Fruit fly (Drosophila melanogaster) whole organism, embryonic: ENCODE measurements around the gene mei-P26.
A peak's percentile ranks its signal among the peaks of the same experiment; 100 is the strongest.

Source experiments
- B-H1 ChIP-seq: fragments of 200-800 bp; sonication (Bioruptor generic); IDR thresholded peaks from 3 replicates; pipeline ENCODE4 v1.3.6; 2022; ENCODE audit warnings: missing biosample characterization, missing genetic modification characterization
- Blimp-1 ChIP-seq: fragments of 200-800 bp; sonication (Bioruptor generic); optimal IDR thresholded peaks from 3 replicates; lab custom pipeline; 2018; ENCODE audit warnings: missing biosample characterization, missing genetic modification characterization, mild to moderate bottlenecking, moderate library complexity, missing genetic modification reagents
- BtbVII ChIP-seq: fragments of 200-800 bp; sonication (Bioruptor generic); optimal IDR thresholded peaks from 3 replicates; lab custom pipeline; 2017; ENCODE audit warnings: missing biosample characterization, mild to moderate bottlenecking, missing genetic modification characterization
- CG10267 ChIP-seq: fragments of 200-800 bp; sonication (Bioruptor generic); optimal IDR thresholded peaks from 2 replicates; lab custom pipeline; 2018; ENCODE audit warnings: missing biosample characterization, mild to moderate bottlenecking, missing genetic modification characterization, moderate library complexity
- CG10321 ChIP-seq: fragments of 200-800 bp; sonication (Bioruptor generic); IDR thresholded peaks from 2 replicates; pipeline ENCODE4 v1.3.6; 2022; ENCODE audit warnings: missing biosample characterization, missing genetic modification characterization
- CG10366 ChIP-seq: fragments of 200-800 bp; sonication (Bioruptor generic); IDR thresholded peaks from 2 replicates; pipeline ENCODE4 v1.3.6; 2022; ENCODE audit warnings: missing biosample characterization, missing genetic modification characterization
- CG12071 ChIP-seq: fragments of 200-800 bp; sonication (Bioruptor generic); optimal IDR thresholded peaks from 3 replicates; lab custom pipeline; 2018; ENCODE audit warnings: missing biosample characterization, mild to moderate bottlenecking, missing genetic modification characterization
- CG12299 ChIP-seq: fragments of 200-800 bp; sonication (Bioruptor generic); optimal IDR thresholded peaks from 2 replicates; lab custom pipeline; 2018; ENCODE audit warnings: missing biosample characterization, mild to moderate bottlenecking, missing genetic modification characterization
- CG12391 ChIP-seq: fragments of 200-800 bp; sonication (Bioruptor generic); optimal IDR thresholded peaks from 3 replicates; lab custom pipeline; 2018; ENCODE audit warnings: missing biosample characterization, mild to moderate bottlenecking, missing genetic modification characterization, moderate library complexity
- CG12744 ChIP-seq: fragments of 200-800 bp; sonication (Bioruptor generic); optimal IDR thresholded peaks from 2 replicates; lab custom pipeline; 2016; ENCODE audit warnings: missing biosample characterization, missing genetic modification characterization
- CG16863 ChIP-seq: fragments of 200-800 bp; sonication (Bioruptor generic); optimal IDR thresholded peaks from 3 replicates; lab custom pipeline; 2016; ENCODE audit warnings: missing biosample characterization, missing genetic modification characterization
- CG18599 ChIP-seq: fragments of 200-800 bp; sonication (Bioruptor generic); optimal IDR thresholded peaks from 3 replicates; lab custom pipeline; 2017; ENCODE audit warnings: missing biosample characterization, missing genetic modification characterization, mild to moderate bottlenecking, moderate library complexity, missing genetic modification reagents
- CG2199 ChIP-seq: fragments of 200-800 bp; sonication (Bioruptor generic); IDR thresholded peaks from 3 replicates; pipeline ENCODE4 v1.3.6; 2022; ENCODE audit warnings: missing biosample characterization, missing genetic modification characterization
- CG2889 ChIP-seq: fragments of 200-800 bp; sonication (Bioruptor generic); IDR thresholded peaks from 3 replicates; pipeline ENCODE4 v1.3.6; 2022; ENCODE audit warnings: missing biosample characterization, missing genetic modification characterization
- CG30020 ChIP-seq: fragments of 200-800 bp; optimal IDR thresholded peaks from 2 replicates; lab custom pipeline; 2019; ENCODE audit warnings: missing biosample characterization, mild to moderate bottlenecking, missing genetic modification characterization, moderate library complexity
- CG3065 ChIP-seq: fragments of 200-800 bp; sonication (Bioruptor generic); optimal IDR thresholded peaks from 2 replicates; lab custom pipeline; 2016; ENCODE audit warnings: missing biosample characterization, missing genetic modification characterization
- CG32767 ChIP-seq: fragments of 200-800 bp; sonication (Bioruptor generic); IDR thresholded peaks from 2 replicates; pipeline ENCODE4 v1.3.6; 2022; ENCODE audit warnings: missing biosample characterization, missing genetic modification characterization
- CG4282 ChIP-seq: fragments of 200-800 bp; sonication (Bioruptor generic); optimal IDR thresholded peaks from 2 replicates; lab custom pipeline; 2016; ENCODE audit warnings: missing biosample characterization, missing genetic modification characterization
- CG4424 ChIP-seq: fragments of 200-800 bp; sonication (Bioruptor generic); optimal IDR thresholded peaks from 3 replicates; lab custom pipeline; 2016; ENCODE audit warnings: missing biosample characterization, missing genetic modification characterization
- CG6254 ChIP-seq: fragments of 200-800 bp; sonication (Bioruptor generic); optimal IDR thresholded peaks from 3 replicates; lab custom pipeline; 2017; ENCODE audit warnings: mild to moderate bottlenecking, missing biosample characterization, missing genetic modification reagents, missing genetic modification characterization
- CG7786 ChIP-seq: fragments of 200-800 bp; sonication (Bioruptor generic); optimal IDR thresholded peaks from 2 replicates; lab custom pipeline; 2016; ENCODE audit warnings: missing biosample characterization, missing genetic modification characterization
- CG7928 ChIP-seq: fragments of 200-800 bp; sonication (Bioruptor generic); optimal IDR thresholded peaks from 2 replicates; lab custom pipeline; 2017; ENCODE audit warnings: missing biosample characterization, mild to moderate bottlenecking, missing genetic modification characterization
- CG8089 ChIP-seq: fragments of 200-800 bp; sonication (Bioruptor generic); optimal IDR thresholded peaks from 3 replicates; lab custom pipeline; 2016; ENCODE audit warnings: missing biosample characterization, missing genetic modification characterization
- CG8290 ChIP-seq, 3 experiments: fragments of 200-800 bp; sonication (Bioruptor generic); optimal IDR thresholded peaks; 2 replicates each; lab custom pipeline; 2016 to 2019; ENCODE audit warnings: missing biosample characterization in 3 of 3, missing genetic modification characterization in 3 of 3, mild to moderate bottlenecking in 2 of 3, moderate library complexity in 1 of 3
- CG9797 ChIP-seq: fragments of 200-800 bp; sonication (Bioruptor generic); optimal IDR thresholded peaks from 3 replicates; lab custom pipeline; 2018; ENCODE audit warnings: missing biosample characterization, mild to moderate bottlenecking, missing genetic modification characterization
- CHES-1-like ChIP-seq: fragments of 200-800 bp; sonication (Bioruptor generic); optimal IDR thresholded peaks from 2 replicates; lab custom pipeline; 2016; ENCODE audit warnings: missing biosample characterization, missing genetic modification characterization
- CTCF ChIP-seq: fragments of 200-800 bp; sonication (Bioruptor generic); optimal IDR thresholded peaks from 2 replicates; lab custom pipeline; 2017; ENCODE audit warnings: missing biosample characterization, mild to moderate bottlenecking, missing genetic modification characterization, moderate library complexity
- Dad ChIP-seq: fragments of 200-800 bp; sonication (Bioruptor generic); optimal IDR thresholded peaks from 3 replicates; lab custom pipeline; 2016; ENCODE audit warnings: missing biosample characterization, missing genetic modification characterization
- Drgx ChIP-seq: fragments of 200-800 bp; sonication (Bioruptor generic); IDR thresholded peaks from 2 replicates; pipeline ENCODE4 v1.3.6; 2022; ENCODE audit warnings: missing biosample characterization, missing genetic modification characterization
- E2f2 ChIP-seq: fragments of 200-800 bp; sonication (Bioruptor generic); IDR thresholded peaks from 2 replicates; pipeline ENCODE4 v1.3.6; 2022; ENCODE audit warnings: missing biosample characterization, missing genetic modification characterization
- ERR ChIP-seq: fragments of 200-800 bp; sonication (Bioruptor generic); optimal IDR thresholded peaks from 2 replicates; lab custom pipeline; 2016; ENCODE audit warnings: missing biosample characterization, missing genetic modification characterization
- Hand ChIP-seq: fragments of 200-800 bp; sonication (Bioruptor generic); optimal IDR thresholded peaks from 2 replicates; lab custom pipeline; 2017; ENCODE audit warnings: mild to moderate bottlenecking, missing biosample characterization, missing genetic modification reagents, missing genetic modification characterization
- MTF-1 ChIP-seq: fragments of 200-800 bp; sonication (Bioruptor generic); optimal IDR thresholded peaks from 2 replicates; lab custom pipeline; 2018; ENCODE audit warnings: missing biosample characterization, mild to moderate bottlenecking, missing genetic modification characterization, borderline replicate concordance
- Nf-YB ChIP-seq: fragments of 200-800 bp; sonication (Bioruptor generic); optimal IDR thresholded peaks from 3 replicates; lab custom pipeline; 2019; ENCODE audit warnings: missing biosample characterization, mild to moderate bottlenecking, missing genetic modification characterization, moderate library complexity
- PHDP ChIP-seq: fragments of 200-800 bp; sonication (Bioruptor generic); optimal IDR thresholded peaks from 3 replicates; lab custom pipeline; 2018; ENCODE audit warnings: missing biosample characterization, mild to moderate bottlenecking, missing genetic modification characterization, moderate library complexity
- Poxn ChIP-seq: fragments of 200-800 bp; sonication (Bioruptor generic); IDR thresholded peaks from 2 replicates; pipeline ENCODE4 v1.3.6; 2022; ENCODE audit warnings: missing biosample characterization, missing genetic modification characterization
- Spps ChIP-seq: fragments of 200-800 bp; sonication (Bioruptor generic); optimal IDR thresholded peaks from 2 replicates; lab custom pipeline; 2018; ENCODE audit warnings: missing biosample characterization, mild to moderate bottlenecking, missing genetic modification characterization
- ash1 ChIP-seq: fragments of 200-800 bp; sonication (Bioruptor generic); optimal IDR thresholded peaks from 2 replicates; lab custom pipeline; 2018; ENCODE audit warnings: missing biosample characterization, mild to moderate bottlenecking, missing genetic modification characterization
- bowl ChIP-seq: fragments of 200-800 bp; sonication (Bioruptor generic); IDR thresholded peaks from 2 replicates; pipeline ENCODE4 v1.3.6; 2022; ENCODE audit warnings: missing biosample characterization, missing genetic modification characterization
- crp ChIP-seq, 2 experiments: fragments of 200-800 bp; sonication (Bioruptor generic); optimal IDR thresholded peaks; 2 replicates in 1 of 2; 3 replicates in 1 of 2; lab custom pipeline; 2017; ENCODE audit warnings: missing biosample characterization in 2 of 2, missing genetic modification characterization in 2 of 2, mild to moderate bottlenecking in 1 of 2, moderate library complexity in 1 of 2
- dan ChIP-seq: fragments of 200-800 bp; sonication (Bioruptor generic); IDR thresholded peaks from 2 replicates; pipeline ENCODE4 v1.3.6; 2022; ENCODE audit warnings: missing biosample characterization, missing genetic modification characterization
- disco-r ChIP-seq: fragments of 200-800 bp; sonication (Bioruptor generic); optimal IDR thresholded peaks from 2 replicates; lab custom pipeline; 2016; ENCODE audit warnings: missing biosample characterization, missing genetic modification characterization
- gem ChIP-seq: fragments of 200-800 bp; sonication (Bioruptor generic); optimal IDR thresholded peaks from 2 replicates; lab custom pipeline; 2019; ENCODE audit warnings: missing biosample characterization, mild to moderate bottlenecking, missing genetic modification characterization, moderate library complexity
- otp ChIP-seq: fragments of 200-800 bp; sonication (Bioruptor generic); IDR thresholded peaks from 3 replicates; pipeline ENCODE4, ENCODE4 v1.3.6; 2022; ENCODE audit warnings: missing biosample characterization, missing genetic modification characterization
- p53 ChIP-seq: fragments of 200-800 bp; sonication (Bioruptor generic); optimal IDR thresholded peaks from 2 replicates; lab custom pipeline; 2016; ENCODE audit warnings: missing biosample characterization, missing genetic modification characterization
- pho ChIP-seq: fragments of 200-800 bp; sonication (Bioruptor generic); optimal IDR thresholded peaks from 2 replicates; lab custom pipeline; 2016; ENCODE audit warnings: missing biosample characterization, missing genetic modification characterization
- pros ChIP-seq: fragments of 200-800 bp; sonication (Bioruptor generic); optimal IDR thresholded peaks from 3 replicates; lab custom pipeline; 2019; ENCODE audit warnings: missing biosample characterization, mild to moderate bottlenecking, missing genetic modification characterization, moderate library complexity
- psq ChIP-seq: fragments of 200-800 bp; sonication (Bioruptor generic); optimal IDR thresholded peaks from 2 replicates; lab custom pipeline; 2017; ENCODE audit warnings: missing biosample characterization, missing genetic modification characterization
- stc ChIP-seq: fragments of 200-800 bp; sonication (Bioruptor generic); IDR thresholded peaks from 2 replicates; pipeline ENCODE4 v1.3.6; 2022; ENCODE audit warnings: missing biosample characterization, missing genetic modification characterization
- twi ChIP-seq: fragments of 200-800 bp; optimal IDR thresholded peaks from 2 replicates; lab custom pipeline; 2019; ENCODE audit warnings: missing biosample characterization, mild to moderate bottlenecking, missing genetic modification characterization, moderate library complexity
- tx ChIP-seq: fragments of 200-800 bp; sonication (Bioruptor generic); optimal IDR thresholded peaks from 2 replicates; lab custom pipeline; 2016; ENCODE audit warnings: missing biosample characterization, missing genetic modification characterization
- vvl ChIP-seq: fragments of 200-800 bp; sonication (Bioruptor generic); IDR thresholded peaks from 2 replicates; pipeline ENCODE4 v1.3.6; 2022; ENCODE audit warnings: missing biosample characterization, missing genetic modification characterization

mei-P26 gene

DNA sequence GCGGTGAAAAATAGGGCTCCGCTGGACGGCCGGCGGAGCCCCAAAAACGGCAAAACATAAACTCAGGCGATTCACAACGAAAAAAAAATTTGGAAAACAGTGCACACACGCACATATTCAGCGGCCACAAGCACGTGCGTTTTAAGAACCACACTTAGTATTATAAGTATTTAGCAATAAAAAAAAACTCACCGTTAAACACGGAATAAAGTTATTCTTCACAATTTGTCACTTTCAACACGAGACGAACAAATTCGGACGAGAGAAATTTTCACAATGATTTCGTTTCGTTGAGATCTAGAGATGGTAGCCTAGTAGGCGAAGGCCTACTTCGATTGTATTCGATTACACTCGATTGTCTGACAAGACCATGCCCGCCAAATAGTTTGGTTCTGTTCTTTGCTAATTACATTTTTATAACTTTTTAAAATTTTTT, 6.6 kb upstream of the mei-P26 start, which contains the start of gene His3.3B (continued):
- TF ChIP-seq CG4282 (GFP tag; lab: Kevin White, UChicago) (peak; percentile 33), pho (no peak), CG8290 (GFP tag; optimal IDR thresholded peaks at IDR 0.05; lab: Kevin White, UChicago) (no peak), CG8290 (tag; optimal IDR thresholded peaks at IDR 0.05; lab: Kevin White, UChicago) (peak in 1 of 2 experiments; percentile 48), CG30020 (tag; lab: Kevin White, UChicago) (peak; percentile 20), bowl (GFP tag; lab: Robert Waterston, UW) (peak; percentile 38; the same call in 1 of the 2 replicates), MTF-1 (GFP tag; lab: Kevin White, UChicago) (no peak), CG4424 (GFP tag; lab: Kevin White, UChicago) (peak; percentile 5), CG16863 (GFP tag; lab: Kevin White, UChicago) (peak; percentile 4), PHDP (tag; lab: Kevin White, UChicago) (no peak), Hand (GFP tag; lab: Kevin White, UChicago) (peak; percentile 23), CG12744 (no peak), CG3065 (GFP tag; lab: Kevin White, UChicago) (peak; percentile 82), CTCF (GFP tag; lab: Kevin White, UChicago) (peak; percentile 54), CG10321 (GFP tag; lab: Robert Waterston, UW) (no peak), CG2889 (GFP tag; lab: Robert Waterston, UW) (no peak), Spps (tag; lab: Kevin White, UChicago) (no peak), CG7928 (peak; percentile 3), crp (GFP tag; optimal IDR thresholded peaks at IDR 0.05; lab: Kevin White, UChicago) (no peak), CG32767 (GFP tag; lab: Robert Waterston, UW) (peak; percentile 35; the same call in 1 of the 2 replicates), CG9797 (peak; percentile 44), twi (tag; lab: Kevin White, UChicago) (no peak), CG6254 (GFP tag; lab: Kevin White, UChicago) (no peak), p53 (no peak), Blimp-1 (GFP tag; lab: Kevin White, UChicago) (no peak), CG12071 (GFP tag; lab: Kevin White, UChicago) (no peak), ash1 (GFP tag; lab: Kevin White, UChicago) (no peak), CHES-1-like (no peak), Poxn (GFP tag; lab: Robert Waterston, UW) (no peak), Dad (GFP tag; lab: Kevin White, UChicago) (peak; percentile 1), dan (no peak), otp (GFP tag; lab: Robert Waterston, UW) (no peak), pros (GFP tag; lab: Kevin White, UChicago) (no peak), CG10267 (peak; percentile 47), BtbVII (GFP tag; lab: Kevin White, UChicago) (peak; percentile 7), gem (tag; lab: Kevin White, UChicago) (no peak), vvl (peak; percentile 27; the same call in 1 of the 2 replicates), ERR (no peak), tx (GFP tag; lab: Kevin White, UChicago) (no peak), CG12391 (tag; lab: Kevin White, UChicago) (no peak), CG18599 (peak; percentile 38), CG12299 (peak; percentile 55), CG2199 (no peak), disco-r (GFP tag; lab: Kevin White, UChicago) (no peak), CG8089 (GFP tag; lab: Kevin White, UChicago) (no peak), stc (GFP tag; lab: Robert Waterston, UW) (no peak), E2f2 (GFP tag; lab: Robert Waterston, UW) (peak; percentile 90), CG7786 (GFP tag; lab: Kevin White, UChicago) (no peak), Nf-YB (GFP tag; lab: Kevin White, UChicago) (no peak), Drgx (GFP tag; lab: Robert Waterston, UW) (no peak), psq (GFP tag; lab: Kevin White, UChicago) (no peak), B-H1 (GFP tag; lab: Robert Waterston, UW) (no peak), CG10366 (GFP tag; lab: Robert Waterston, UW) (no peak)
